Worm (Caenorhabditis elegans): Measurements from ENCODE around the gene F42A8.1.

F42A8.1 gene

ce11 chrII:9322870-9323349 lies 23.5 kb downstream of the F42A8.1 start, which contains the start of gene rab-39:
rab-39 (minus strand) TSS chrII:9322920.
- TF ChIP-seq hif-1 (tag; optimal IDR thresholded peaks at IDR 0.05) (peak in 1 of 2 experiments; percentile 27), lsy-2 (tag; optimal IDR thresholded peaks at IDR 0.05) (peak in 1 of 2 experiments; percentile 69), hlh-11 (tag; optimal IDR thresholded peaks at IDR 0.05) (peak; percentile 53), nhr-77 (tag; optimal IDR thresholded peaks at IDR 0.05) (no peak), dpl-1 (GFP tag; optimal IDR thresholded peaks at IDR 0.05) (peak; percentile 26), zip-2 (tag; optimal IDR thresholded peaks at IDR 0.05) (no peak), ces-1 (GFP tag; optimal IDR thresholded peaks at IDR 0.05) (peak; percentile 2), sdz-12 (GFP tag; optimal IDR thresholded peaks at IDR 0.05) (no peak), hlh-30 (tag; optimal IDR thresholded peaks at IDR 0.05; ENCODE audit: insufficient read depth) (peak; percentile 82), mep-1 (tag; optimal IDR thresholded peaks at IDR 0.05) (peak; percentile 32), rbr-2 (tag; optimal IDR thresholded peaks at IDR 0.05) (peak; percentile 16), mes-2 (tag; optimal IDR thresholded peaks at IDR 0.05; ENCODE audit: poor library complexity, severe bottlenecking) (peak; percentile 57)

- TF ChIP-seq mdt-29 (GFP tag; IDR thresholded peaks at IDR 0.05) (no peak), R02D3.7 (tag; optimal IDR thresholded peaks at IDR 0.05) (no peak), Y75B8A.6 (GFP tag; IDR thresholded peaks at IDR 0.05) (no peak), mxl-3 (GFP tag; optimal IDR thresholded peaks at IDR 0.05) (peak; percentile 26), T20F7.1 (GFP tag; optimal IDR thresholded peaks at IDR 0.05) (no peak), zfp-2 (tag; optimal IDR thresholded peaks at IDR 0.05) (no peak), nhr-41 (GFP tag; IDR thresholded peaks at IDR 0.05) (no peak), unc-62 (GFP tag; optimal IDR thresholded peaks at IDR 0.05 in 1 of 2) (no peak), unc-62 (tag; optimal IDR thresholded peaks at IDR 0.05) (no peak), ceh-28 (tag; optimal IDR thresholded peaks at IDR 0.05) (no peak), dpl-1 (GFP tag; optimal IDR thresholded peaks at IDR 0.05) (peak; percentile 61), vab-7 (GFP tag; IDR thresholded peaks at IDR 0.05) (no peak), nhr-77 (tag; optimal IDR thresholded peaks at IDR 0.05) (no peak), ztf-11 (tag; optimal IDR thresholded peaks at IDR 0.05) (no peak), zip-2 (tag; optimal IDR thresholded peaks at IDR 0.05) (no peak), duxl-1 (tag; optimal IDR thresholded peaks at IDR 0.05; ENCODE audit: poor library complexity) (no peak), F26F4.8 (GFP tag; conservative IDR thresholded peaks at IDR 0.05) (no peak), cey-2 (tag; optimal IDR thresholded peaks at IDR 0.05; ENCODE audit: borderline replicate concordance, insufficient read depth) (no peak), tra-1 (GFP tag; IDR thresholded peaks at IDR 0.05) (no peak), ceh-82 (tag; optimal IDR thresholded peaks at IDR 0.05) (no peak), spr-1 (tag; optimal IDR thresholded peaks at IDR 0.05) (no peak), aha-1 (tag) (peak; percentile 74), mes-2 (tag; optimal IDR thresholded peaks at IDR 0.05; ENCODE audit: poor library complexity, severe bottlenecking) (peak; percentile 66), skn-1 (tag; optimal IDR thresholded peaks at IDR 0.05) (no peak), lsy-2 (tag; optimal IDR thresholded peaks at IDR 0.05) (peak in 1 of 2 experiments; percentile 23), mep-1 (tag; optimal IDR thresholded peaks at IDR 0.05) (no peak), F44E2.7 (GFP tag; IDR thresholded peaks at IDR 0.05) (no peak), mdl-1 (tag; optimal IDR thresholded peaks at IDR 0.05) (no peak), unc-39 (tag; optimal IDR thresholded peaks at IDR 0.05) (no peak), dve-1 (tag; optimal IDR thresholded peaks at IDR 0.05; ENCODE audit: insufficient read depth) (no peak), zfp-3 (GFP tag; conservative IDR thresholded peaks at IDR 0.05) (no peak)
These were observed 27.1 kb downstream of the F42A8.1 start, which contains the start of the genes csa-1 and wdfy-2 for ce11 chrII:9319058-9319915. csa-1 (minus strand) TSS chrII:9319726. wdfy-2 (plus strand) TSS chrII:9319865.

Measured in whole organism, L4 larva.